Worm (Caenorhabditis elegans) whole organism, young adult: ENCODE data around the gene srd-38.

Experiments
- F10E7.11 ChIP-seq: sonication (generic microtip); optimal IDR thresholded peaks from 2 replicates; lab custom pipeline; 2017; ENCODE audit warnings: mild to moderate bottlenecking, missing genetic modification characterization, moderate library complexity, missing compliant biosample characterization
- K11D2.4 ChIP-seq: fragments of 200-800 bp; sonication (Bioruptor generic); IDR thresholded peaks from 2 replicates; pipeline ENCODE4 v1.3.6; 2022; ENCODE audit warnings: missing genetic modification reagents, missing genetic modification characterization, missing compliant biosample characterization
- ama-1 ChIP-seq, 3 experiments: fragments of 150-350 bp in 1 of 3; sonication (generic microtip) in 2 of 3; optimal IDR thresholded peaks; 2 replicates each; lab custom pipeline; 2014 to 2018; ENCODE audit warnings: missing biosample characterization in 2 of 3, missing genetic modification characterization in 2 of 3, missing genetic modification reagents in 2 of 3
- attf-5 ChIP-seq: fragments of 200-800 bp; sonication (Bioruptor generic); optimal IDR thresholded peaks from 2 replicates; lab custom pipeline; 2018; ENCODE audit warnings: mild to moderate bottlenecking, missing genetic modification characterization, missing compliant biosample characterization
- cebp-2 ChIP-seq: fragments of 200-800 bp; sonication (Bioruptor generic); IDR thresholded peaks from 2 replicates; pipeline ENCODE4 v1.3.6; 2022; ENCODE audit warnings: missing genetic modification characterization, missing compliant biosample characterization
- dox-1 ChIP-seq: fragments of 200-800 bp; sonication (Bioruptor generic); IDR thresholded peaks from 2 replicates; pipeline ENCODE4 v1.3.6; 2022; ENCODE audit warnings: missing genetic modification reagents, missing genetic modification characterization, missing compliant biosample characterization
- hrde-1 ChIP-seq: sonication (generic microtip); optimal IDR thresholded peaks from 2 replicates; lab custom pipeline; 2016; ENCODE audit warnings: missing genetic modification characterization, mild to moderate bottlenecking, missing compliant biosample characterization, moderate library complexity, missing genotype, missing genetic modification reagents, borderline replicate concordance
- hsf-1 ChIP-seq: fragments of 200-800 bp; sonication (Bioruptor generic); IDR thresholded peaks from 2 replicates; pipeline ENCODE4 v1.3.6; 2022; ENCODE audit warnings: missing genetic modification reagents, missing genetic modification characterization, missing compliant biosample characterization
- lag-1 ChIP-seq: fragments of 200-800 bp; sonication (Bioruptor generic); IDR thresholded peaks from 2 replicates; pipeline ENCODE4 v1.3.6; 2022; ENCODE audit warnings: missing genetic modification reagents, missing genetic modification characterization, missing compliant biosample characterization
- lin-26 ChIP-seq: fragments of 200-800 bp; sonication (Bioruptor generic); IDR thresholded peaks from 2 replicates; pipeline ENCODE4 v1.3.6; 2022; ENCODE audit warnings: missing genetic modification reagents, missing genetic modification characterization, missing compliant biosample characterization
- lin-35 ChIP-seq, 3 experiments: fragments of 150-350 bp in 2 of 3; sonication (generic microtip) in 1 of 3; optimal IDR thresholded peaks; 2 replicates each; lab custom pipeline; 2014 to 2018; ENCODE audit warnings: missing biosample characterization in 3 of 3, missing genetic modification characterization in 3 of 3, missing genetic modification reagents in 3 of 3
- lin-54 ChIP-seq: fragments of 200-800 bp; sonication (Bioruptor generic); optimal IDR thresholded peaks from 2 replicates; lab custom pipeline; 2018; ENCODE audit warnings: mild to moderate bottlenecking, missing genetic modification characterization, missing compliant biosample characterization
- pha-4 ChIP-seq: fragments of 150-350 bp; sonication (generic microtip); optimal IDR thresholded peaks from 2 replicates; lab custom pipeline; 2014; ENCODE audit warnings: missing biosample characterization, missing genetic modification reagents, missing genetic modification characterization
- unc-62 ChIP-seq: fragments of 150-350 bp; optimal IDR thresholded peaks from 2 replicates; lab custom pipeline; 2014; ENCODE audit warnings: missing biosample characterization, missing genetic modification reagents, missing genetic modification characterization

DNA sequence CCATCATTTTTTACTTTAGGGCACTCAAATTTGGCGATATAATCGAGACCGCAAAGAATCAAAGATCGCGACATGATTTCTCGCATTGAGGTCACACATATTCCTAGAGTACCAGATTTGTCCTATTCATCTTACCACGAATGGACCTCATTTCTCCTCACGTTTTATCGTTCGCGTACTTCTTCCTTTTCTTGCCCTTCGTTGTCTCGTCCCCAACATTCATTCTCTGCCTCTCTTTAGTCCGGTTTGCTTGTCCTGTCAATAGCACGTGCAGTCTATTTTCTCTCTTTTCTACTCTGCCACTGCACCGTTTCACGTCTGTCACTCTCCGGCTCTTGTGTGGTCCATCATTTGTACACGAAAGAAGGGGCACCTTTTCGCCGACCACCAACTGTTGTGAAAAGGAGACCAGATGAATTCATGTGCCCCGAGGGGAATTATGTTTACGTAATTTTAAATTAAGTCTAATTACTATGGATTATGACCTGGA is 40.2 kb upstream of the srd-38 start:
- TF ChIP-seq cebp-2 (GFP tag; lab: Robert Waterston, UW) (no peak), hsf-1 (GFP tag; lab: Robert Waterston, UW) (no peak), ama-1 (optimal IDR thresholded peaks at IDR 0.05; lab: Kevin White, UChicago) (no peak), ama-1 (GFP tag; optimal IDR thresholded peaks at IDR 0.05; lab: Kevin White, UChicago) (no peak), K11D2.4 (GFP tag; lab: Robert Waterston, UW) (no peak), lin-35 (GFP tag; optimal IDR thresholded peaks at IDR 0.05; lab: Kevin White, UChicago) (no peak), unc-62 (GFP tag; lab: Kevin White, UChicago) (no peak), hrde-1 (tag; lab: Kevin White, UChicago) (no peak), pha-4 (tag; lab: Kevin White, UChicago) (no peak), lin-54 (GFP tag; lab: Kevin White, UChicago) (no peak), attf-5 (no peak), F10E7.11 (tag; lab: Kevin White, UChicago) (no peak), lin-26 (no peak), dox-1 (GFP tag; lab: Robert Waterston, UW) (no peak), lag-1 (no peak)
